Worm (Caenorhabditis elegans) whole organism, L2 larva: ENCODE data around the gene slcr-46.3.

Experiments
- F13H6.1 ChIP-seq: sonication (generic microtip); optimal IDR thresholded peaks from 2 replicates; lab custom pipeline; 2016; ENCODE audit warnings: missing genetic modification characterization, missing compliant biosample characterization
- ama-1 ChIP-seq: fragments of 150-350 bp; optimal IDR thresholded peaks from 2 replicates; lab custom pipeline; 2018; ENCODE audit warnings: inconsistent platforms
- elt-1 ChIP-seq: fragments of 150-350 bp; optimal IDR thresholded peaks from 2 replicates; lab custom pipeline; 2014; ENCODE audit warnings: missing biosample characterization, missing genetic modification characterization
- fos-1 ChIP-seq: fragments of 150-350 bp; optimal IDR thresholded peaks from 2 replicates; lab custom pipeline; 2014; ENCODE audit warnings: missing biosample characterization, missing genetic modification characterization
- mab-5 ChIP-seq: fragments of 150-350 bp; optimal IDR thresholded peaks from 2 replicates; lab custom pipeline; 2014; ENCODE audit warnings: missing biosample characterization, missing genetic modification characterization
- mdl-1 ChIP-seq, 2 experiments: fragments of 150-350 bp in 1 of 2; sonication (generic microtip) in 1 of 2; optimal IDR thresholded peaks; 2 replicates each; lab custom pipeline; 2017; ENCODE audit warnings: missing biosample characterization in 2 of 2, missing genetic modification characterization in 2 of 2
- nhr-129 ChIP-seq: fragments of 150-350 bp; optimal IDR thresholded peaks from 2 replicates; lab custom pipeline; 2014; ENCODE audit warnings: missing biosample characterization, missing genetic modification characterization
- unc-62 ChIP-seq: fragments of 150-350 bp; optimal IDR thresholded peaks from 2 replicates; lab custom pipeline; 2014; ENCODE audit warnings: missing biosample characterization, missing genetic modification reagents, missing genetic modification characterization

DNA sequence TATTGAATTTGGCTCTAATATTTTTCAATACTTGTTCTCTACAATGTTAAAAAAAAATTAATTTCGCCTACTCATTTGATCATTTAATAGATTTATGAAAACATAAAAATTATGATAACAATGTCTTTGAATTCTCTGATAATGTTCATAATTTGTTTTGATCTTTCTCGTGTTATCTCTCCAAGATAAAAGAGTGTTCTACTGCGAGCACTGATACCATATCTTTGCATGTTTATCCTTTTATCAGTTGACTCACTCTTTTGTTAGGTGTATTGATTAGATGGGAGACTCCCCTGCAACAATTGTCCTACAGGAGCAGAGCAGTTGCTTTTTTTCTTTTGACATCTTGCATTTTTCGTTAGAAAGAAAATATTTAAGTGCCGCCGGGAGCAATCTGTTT, 24.7 kb downstream of the slcr-46.3 start:
- TF ChIP-seq unc-62 = no peak
- TF ChIP-seq mdl-1 (tag; optimal IDR thresholded peaks at IDR 0.05; lab: Kevin White, UChicago) = no peak
- no peak for TF ChIP-seq elt-1
- no peak for TF ChIP-seq nhr-129 (tag; lab: Kevin White, UChicago)
- no peak for TF ChIP-seq mab-5 (tag; lab: Kevin White, UChicago)
- no peak for TF ChIP-seq fos-1 (tag; lab: Kevin White, UChicago)
- no peak for TF ChIP-seq F13H6.1 (tag; lab: Kevin White, UChicago)
- no peak for TF ChIP-seq ama-1
